Worm (Caenorhabditis elegans) whole organism, mixed stage, embryonic: ENCODE data around the gene M01B2.10.
"Not testable (repeated sequence)": the region's sequence is repeated elsewhere in the genome, so short reads cannot be mapped to it uniquely, and the experiment has no call there.

ENCODE experiments used
- M03D4.4 ChIP-seq: sonication (generic microtip); optimal IDR thresholded peaks from 2 replicates; lab custom pipeline; 2017; ENCODE audit warnings: mild to moderate bottlenecking, missing genetic modification characterization, missing compliant biosample characterization
- bed-3 ChIP-seq: fragments of 200-800 bp; sonication (Bioruptor generic); optimal IDR thresholded peaks from 3 replicates; lab custom pipeline; 2018; ENCODE audit warnings: mild to moderate bottlenecking, missing genetic modification characterization, moderate library complexity, missing compliant biosample characterization
- blmp-1 ChIP-seq: fragments of 150-350 bp; optimal IDR thresholded peaks from 2 replicates; lab custom pipeline; 2014; ENCODE audit warnings: missing biosample characterization, missing genetic modification characterization
- ceh-39 ChIP-seq: fragments of 150-350 bp; optimal IDR thresholded peaks from 2 replicates; lab custom pipeline; 2014; ENCODE audit warnings: missing biosample characterization, missing genetic modification characterization
- ceh-43 ChIP-seq: fragments of 200-800 bp; sonication (Bioruptor generic); optimal IDR thresholded peaks from 2 replicates; lab custom pipeline; 2018; ENCODE audit warnings: mild to moderate bottlenecking, missing genetic modification characterization, moderate library complexity, missing compliant biosample characterization
- ceh-83 ChIP-seq: fragments of 200-800 bp; sonication (Bioruptor generic); optimal IDR thresholded peaks from 2 replicates; lab custom pipeline; 2018; ENCODE audit warnings: mild to moderate bottlenecking, missing genetic modification characterization, missing compliant biosample characterization
- ces-1 ChIP-seq: fragments of 150-350 bp; optimal IDR thresholded peaks from 2 replicates; lab custom pipeline; 2014; ENCODE audit warnings: missing biosample characterization, missing genetic modification reagents, missing genetic modification characterization
- cnd-1 ChIP-seq: fragments of 200-800 bp; sonication (Bioruptor generic); optimal IDR thresholded peaks from 2 replicates; lab custom pipeline; 2018; ENCODE audit warnings: mild to moderate bottlenecking, missing genetic modification characterization, missing compliant biosample characterization
- drap-1 ChIP-seq: fragments of 200-800 bp; sonication (Bioruptor generic); optimal IDR thresholded peaks from 3 replicates; lab custom pipeline; 2018; ENCODE audit warnings: mild to moderate bottlenecking, missing genetic modification characterization, missing compliant biosample characterization
- elt-1 ChIP-seq: sonication (generic microtip); optimal IDR thresholded peaks from 2 replicates; lab custom pipeline; 2017; ENCODE audit warnings: missing genetic modification characterization, mild to moderate bottlenecking, missing compliant biosample characterization, antibody characterized with exemption, moderate library complexity, borderline replicate concordance; ENCODE audit not compliant: insufficient read depth
- elt-3 ChIP-seq: fragments of 150-350 bp; optimal IDR thresholded peaks from 2 replicates; lab custom pipeline; 2014; ENCODE audit warnings: missing biosample characterization, missing genetic modification characterization
- flh-1 ChIP-seq: fragments of 200-800 bp; sonication (Bioruptor generic); optimal IDR thresholded peaks from 2 replicates; lab custom pipeline; 2018; ENCODE audit warnings: mild to moderate bottlenecking, missing genetic modification characterization, moderate library complexity, missing compliant biosample characterization
- ham-2 ChIP-seq: fragments of 200-800 bp; sonication (Bioruptor generic); optimal IDR thresholded peaks from 2 replicates; lab custom pipeline; 2018; ENCODE audit warnings: mild to moderate bottlenecking, missing genetic modification characterization, missing compliant biosample characterization
- hlh-1 ChIP-seq: fragments of 150-350 bp; optimal IDR thresholded peaks from 2 replicates; lab custom pipeline; 2014; ENCODE audit warnings: missing biosample characterization, missing genetic modification reagents, missing genetic modification characterization
- lin-13 ChIP-seq: fragments of 150-350 bp; optimal IDR thresholded peaks from 2 replicates; lab custom pipeline; 2014; ENCODE audit warnings: missing biosample characterization, missing genetic modification characterization
- lin-32 ChIP-seq: fragments of 200-800 bp; sonication (Bioruptor generic); optimal IDR thresholded peaks from 2 replicates; lab custom pipeline; 2018; ENCODE audit warnings: mild to moderate bottlenecking, missing genetic modification characterization, missing compliant biosample characterization
- lsy-2 ChIP-seq: fragments of 150-350 bp; optimal IDR thresholded peaks from 2 replicates; lab custom pipeline; 2014; ENCODE audit warnings: missing biosample characterization, missing genetic modification characterization
- mab-5 ChIP-seq: fragments of 150-350 bp; optimal IDR thresholded peaks from 2 replicates; lab custom pipeline; 2014; ENCODE audit warnings: missing biosample characterization, missing genetic modification characterization
- mep-1 ChIP-seq: fragments of 150-350 bp; optimal IDR thresholded peaks from 2 replicates; lab custom pipeline; 2017; ENCODE audit warnings: missing biosample characterization, missing genetic modification reagents, missing genetic modification characterization, inconsistent platforms
- mls-2 ChIP-seq: sonication (generic microtip); optimal IDR thresholded peaks from 2 replicates; lab custom pipeline; 2016; ENCODE audit warnings: mild to moderate bottlenecking, missing genetic modification characterization, moderate library complexity, missing compliant biosample characterization
- nhr-12 ChIP-seq: fragments of 150-350 bp; optimal IDR thresholded peaks from 2 replicates; lab custom pipeline; 2014; ENCODE audit warnings: missing biosample characterization, missing genetic modification characterization
- nhr-2 ChIP-seq: fragments of 150-350 bp; optimal IDR thresholded peaks from 2 replicates; lab custom pipeline; 2014; ENCODE audit warnings: missing biosample characterization, missing genetic modification characterization
- nhr-237 ChIP-seq: fragments of 150-350 bp; optimal IDR thresholded peaks from 2 replicates; lab custom pipeline; 2014; ENCODE audit warnings: missing biosample characterization, missing genetic modification characterization
- pha-4 ChIP-seq: fragments of 150-350 bp; optimal IDR thresholded peaks from 2 replicates; lab custom pipeline; 2018; ENCODE audit warnings: missing biosample characterization, missing genetic modification reagents, missing genetic modification characterization
- sem-2 ChIP-seq: fragments of 200-800 bp; sonication (Bioruptor generic); optimal IDR thresholded peaks from 2 replicates; lab custom pipeline; 2018; ENCODE audit warnings: mild to moderate bottlenecking, missing genetic modification characterization, missing compliant biosample characterization
- sptf-1 ChIP-seq: sonication (generic microtip); optimal IDR thresholded peaks from 2 replicates; lab custom pipeline; 2017; ENCODE audit warnings: mild to moderate bottlenecking, missing genetic modification characterization, moderate library complexity, missing compliant biosample characterization
- tbx-8 ChIP-seq: fragments of 200-800 bp; sonication (Bioruptor generic); optimal IDR thresholded peaks from 2 replicates; lab custom pipeline; 2018; ENCODE audit warnings: mild to moderate bottlenecking, missing genetic modification characterization, moderate library complexity, missing compliant biosample characterization
- unc-120 ChIP-seq: sonication (generic microtip); optimal IDR thresholded peaks from 2 replicates; lab custom pipeline; 2017; ENCODE audit warnings: missing genetic modification characterization, missing compliant biosample characterization; ENCODE audit not compliant: poor library complexity, severe bottlenecking
- unc-39 ChIP-seq: fragments of 150-350 bp; optimal IDR thresholded peaks from 2 replicates; lab custom pipeline; 2014; ENCODE audit warnings: missing biosample characterization, missing genetic modification characterization
- unc-62 ChIP-seq: fragments of 150-350 bp; optimal IDR thresholded peaks from 2 replicates; lab custom pipeline; 2014; ENCODE audit warnings: missing biosample characterization, missing genetic modification reagents, missing genetic modification characterization
- ztf-11 ChIP-seq: fragments of 150-350 bp; optimal IDR thresholded peaks from 2 replicates; lab custom pipeline; 2014; ENCODE audit warnings: missing biosample characterization, missing genetic modification characterization

The M01B2.10 gene

DNA sequence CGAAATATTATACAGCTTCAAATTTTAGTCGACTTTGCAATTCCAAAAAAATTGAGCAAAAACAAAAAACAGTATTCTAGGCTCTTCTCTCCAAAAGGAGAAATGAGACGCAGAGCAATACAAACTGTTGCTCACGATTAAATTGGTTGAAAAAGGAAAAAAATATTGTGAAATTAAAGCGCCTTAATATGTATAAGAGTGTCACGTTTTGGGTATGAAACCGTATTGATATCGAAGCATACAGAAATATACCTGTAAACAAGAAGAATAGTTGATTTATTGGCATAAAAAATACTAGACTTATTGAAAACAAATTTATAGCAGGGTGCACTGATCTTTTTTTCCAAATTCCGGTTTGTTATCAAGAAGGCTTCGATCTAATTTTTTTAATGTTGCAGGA lies 3.6 kb upstream of the M01B2.10 start, which contains the start of gene M01B2.13:
TSS of gene M01B2.13 (minus strand) at position 101 of the 400 bp plus-strand sequence.
- TF ChIP-seq ham-2 (GFP tag; lab: Kevin White, UChicago) (no peak), mab-5 (no peak), bed-3 (GFP tag; lab: Kevin White, UChicago) (no peak), ztf-11 (tag; lab: Kevin White, UChicago) (no peak), mls-2 (tag; lab: Kevin White, UChicago) (no peak), lin-13 (tag; lab: Kevin White, UChicago) (no peak), hlh-1 (no peak), unc-120 (tag; lab: Kevin White, UChicago) (no peak), sem-2 (no peak), elt-3 (tag; lab: Kevin White, UChicago) (no peak), pha-4 (tag; lab: Kevin White, UChicago) (no peak)

DNA sequence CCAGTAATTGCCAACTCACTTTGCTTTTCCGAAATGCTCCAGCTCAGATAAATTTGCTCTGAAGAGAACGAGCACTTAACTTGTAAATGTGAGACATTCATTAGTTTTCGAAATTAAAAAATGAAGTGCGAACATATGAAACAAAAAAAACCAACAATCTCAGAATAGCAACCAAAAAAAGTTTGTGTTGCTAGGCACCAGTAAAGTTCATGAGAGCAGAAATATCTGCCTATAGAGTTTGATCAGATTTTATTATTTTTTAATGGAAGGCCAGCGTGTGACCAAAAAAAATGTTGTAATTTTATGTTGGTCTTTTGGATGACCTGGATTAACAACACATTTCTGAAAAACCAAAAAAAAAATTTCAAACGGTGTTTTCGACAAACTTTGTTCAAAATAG lies 1.9 kb upstream of the M01B2.10 start, which contains the start of gene M01B2.12:
TSS of gene M01B2.12 (minus strand) at position 101 of the 400 bp plus-strand sequence.
- TF ChIP-seq ces-1 = no peak
- no peak for TF ChIP-seq nhr-12 (tag; lab: Kevin White, UChicago)
- no peak for TF ChIP-seq lsy-2 (tag; lab: Kevin White, UChicago)
- TF ChIP-seq elt-1 = no peak
- no peak for TF ChIP-seq nhr-237 (tag; lab: Kevin White, UChicago)
- no peak for TF ChIP-seq sptf-1 (tag; lab: Kevin White, UChicago)
- no peak for TF ChIP-seq tbx-8
- TF ChIP-seq ceh-43 (GFP tag; lab: Kevin White, UChicago) = no peak
- no peak for TF ChIP-seq lin-13 (tag; lab: Kevin White, UChicago)
- no peak for TF ChIP-seq drap-1
- no peak for TF ChIP-seq pha-4 (tag; lab: Kevin White, UChicago)
- no peak for TF ChIP-seq nhr-2 (tag; lab: Kevin White, UChicago)
- TF ChIP-seq lin-32 = no peak
- no peak for TF ChIP-seq ceh-39 (tag; lab: Kevin White, UChicago)

DNA sequence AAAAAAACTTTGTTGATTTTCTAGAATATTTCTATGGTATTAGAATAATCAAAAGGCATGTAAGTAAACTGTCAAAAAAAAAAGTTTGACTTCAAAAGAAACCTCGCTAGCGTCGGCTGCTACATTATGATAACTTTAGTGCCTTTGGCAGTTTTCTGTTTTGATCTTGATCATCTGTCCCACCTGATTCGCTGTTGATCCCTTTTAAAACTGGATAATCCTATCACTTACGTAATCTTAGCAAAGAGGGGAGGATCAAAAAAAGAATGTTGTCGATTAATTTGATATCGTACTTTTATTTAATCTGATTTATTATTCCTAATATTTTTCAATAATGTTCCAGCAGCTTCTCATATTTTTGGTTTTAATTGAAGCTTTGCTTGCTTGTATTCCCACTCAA lies 2.3 kb downstream of the M01B2.10 start, which contains the start of gene M01B2.8:
TSS of gene M01B2.8 (plus strand) at position 301 of the 400 bp plus-strand sequence.
- no peak for TF ChIP-seq ztf-11 (tag; lab: Kevin White, UChicago)
- TF ChIP-seq mep-1 (tag; lab: Kevin White, UChicago) = no peak
- no peak for TF ChIP-seq lin-32
- no peak for TF ChIP-seq ceh-83 (GFP tag; lab: Kevin White, UChicago)
- TF ChIP-seq unc-39 = no peak
- no peak for TF ChIP-seq ham-2 (GFP tag; lab: Kevin White, UChicago)
- TF ChIP-seq nhr-12 (tag; lab: Kevin White, UChicago) = no peak
- no peak for TF ChIP-seq tbx-8

DNA sequence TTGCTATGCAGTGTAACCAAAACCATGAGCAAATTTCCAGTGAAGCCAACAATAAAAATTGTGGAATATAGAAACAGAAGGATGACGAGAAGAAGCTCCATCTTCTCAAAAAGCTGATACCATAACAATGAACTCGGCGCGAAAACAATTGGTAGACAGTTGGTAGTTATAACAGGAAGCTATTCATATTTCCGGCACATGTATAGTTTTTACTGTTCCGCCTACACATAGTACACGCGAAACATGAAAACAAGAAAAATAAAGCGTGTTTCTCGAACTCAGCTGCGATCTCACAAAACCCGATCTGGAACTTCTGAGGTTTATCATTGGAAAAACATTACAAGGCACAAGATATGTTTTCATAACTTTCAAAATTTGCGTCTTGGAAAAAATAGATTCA lies 3.2 kb downstream of the M01B2.10 start, which contains the start of gene srsx-37:
TSS of gene srsx-37 (minus strand) at position 101 of the 400 bp plus-strand sequence.
- TF ChIP-seq elt-1 (no peak), hlh-1 (no peak), elt-3 (tag; lab: Kevin White, UChicago) (no peak), blmp-1 (tag; lab: Kevin White, UChicago) (no peak), nhr-12 (tag; lab: Kevin White, UChicago) (no peak), cnd-1 (tag; lab: Kevin White, UChicago) (no peak), flh-1 (no peak), unc-120 (tag; lab: Kevin White, UChicago) (no peak), lin-32 (no peak), tbx-8 (no peak)

DNA sequence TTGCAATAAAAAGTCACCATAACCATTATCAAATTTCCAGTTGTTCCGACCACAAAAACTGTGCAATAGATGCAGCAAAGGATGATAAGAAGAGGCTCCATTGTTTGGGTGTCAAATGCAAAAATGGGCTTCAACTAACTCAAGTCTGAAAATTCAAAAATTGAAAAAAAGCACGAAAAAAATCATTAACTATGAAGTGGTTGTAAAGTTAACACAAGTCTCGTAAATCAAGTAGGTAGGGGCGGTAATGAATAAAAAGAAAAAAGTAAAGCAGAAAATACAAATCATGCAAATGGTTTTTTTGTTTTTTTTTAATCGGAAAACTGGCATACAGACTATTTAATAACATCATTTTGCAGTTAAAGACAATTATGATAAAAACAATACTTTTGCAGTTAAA lies 5.6 kb downstream of the M01B2.10 start, which contains the start of gene srsx-39:
TSS of gene srsx-39 (minus strand) at position 101 of the 400 bp plus-strand sequence.
- TF ChIP-seq unc-62 (GFP tag; lab: Kevin White, UChicago); lin-32; M03D4.4: not testable (repeated sequence)
- TF ChIP-seq, all 35 proteins: peak for 0; not testable (repeated sequence) for 35
